Worm (Caenorhabditis elegans): ENCODE results near the gene pmt-1.

DNA sequence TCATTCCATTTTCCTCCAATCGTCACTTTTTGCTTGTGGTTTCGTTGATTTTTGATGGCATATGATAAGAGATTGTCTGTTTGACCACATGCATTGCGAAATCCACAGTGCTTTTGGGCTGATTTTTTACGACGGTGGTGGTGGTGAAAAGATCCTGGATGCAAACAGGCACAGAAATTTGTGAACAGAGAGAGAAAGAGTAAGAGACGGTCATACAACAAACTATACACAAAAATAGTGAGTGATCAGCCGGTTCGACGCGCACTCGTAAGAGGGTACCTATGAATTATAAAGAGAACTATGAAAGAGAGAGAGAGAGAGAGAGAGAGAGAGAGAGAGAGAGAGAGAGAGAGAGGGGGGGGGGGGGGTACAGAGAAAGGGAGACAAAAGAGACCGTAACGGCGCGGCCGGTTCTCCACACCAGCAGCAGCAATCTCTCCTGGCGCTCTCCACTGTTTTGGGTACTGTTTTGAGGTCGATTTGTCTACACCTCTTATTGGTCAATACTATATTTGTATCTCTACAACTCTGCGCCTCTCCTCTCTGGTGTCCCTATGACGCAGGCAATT, 39.5 kb upstream of the pmt-1 start:
- TF ChIP-seq ceh-8 (GFP tag; optimal IDR thresholded peaks at IDR 0.05) (peak; percentile 60), lin-13 (GFP tag; optimal IDR thresholded peaks at IDR 0.05) (peak; percentile 14), nhr-28 (tag; optimal IDR thresholded peaks at IDR 0.05) (no peak), mep-1 (tag; optimal IDR thresholded peaks at IDR 0.05) (no peak), nhr-11 (tag; optimal IDR thresholded peaks at IDR 0.05) (peak; percentile 4), ceh-82 (tag; optimal IDR thresholded peaks at IDR 0.05) (no peak)

All from whole organism, L1 larva.